Worm (Caenorhabditis elegans) whole organism, L2 larva: ENCODE data around the gene nhr-242.

ENCODE experiments used
- ZK546.5 ChIP-seq: sonication (generic microtip); optimal IDR thresholded peaks from 2 replicates; lab custom pipeline; 2017; ENCODE audit warnings: missing biosample characterization, missing genetic modification characterization
- crh-2 ChIP-seq: sonication (generic microtip); optimal IDR thresholded peaks from 2 replicates; lab custom pipeline; 2017; ENCODE audit warnings: missing biosample characterization, missing genetic modification characterization
- lin-13 ChIP-seq: fragments of 150-350 bp; optimal IDR thresholded peaks from 2 replicates; lab custom pipeline; 2014; ENCODE audit warnings: missing biosample characterization, missing genetic modification reagents, missing genetic modification characterization
- lin-39 ChIP-seq: fragments of 150-350 bp; optimal IDR thresholded peaks from 2 replicates; lab custom pipeline; 2014; ENCODE audit warnings: missing biosample characterization, missing genetic modification reagents, missing genetic modification characterization
- mdl-1 ChIP-seq, 2 experiments: fragments of 150-350 bp in 1 of 2; sonication (generic microtip) in 1 of 2; optimal IDR thresholded peaks; 2 replicates each; lab custom pipeline; 2017; ENCODE audit warnings: missing biosample characterization in 2 of 2, missing genetic modification characterization in 2 of 2
- nhr-129 ChIP-seq: fragments of 150-350 bp; optimal IDR thresholded peaks from 2 replicates; lab custom pipeline; 2014; ENCODE audit warnings: missing biosample characterization, missing genetic modification characterization
- nhr-21 ChIP-seq: fragments of 150-350 bp; optimal IDR thresholded peaks from 2 replicates; lab custom pipeline; 2014; ENCODE audit warnings: missing biosample characterization, missing genetic modification characterization
- nhr-237 ChIP-seq: fragments of 150-350 bp; optimal IDR thresholded peaks from 2 replicates; lab custom pipeline; 2014; ENCODE audit warnings: missing biosample characterization, missing genetic modification characterization
- nhr-25 ChIP-seq: fragments of 150-350 bp; sonication (generic microtip); optimal IDR thresholded peaks from 3 replicates; lab custom pipeline; 2014; ENCODE audit warnings: missing biosample characterization, missing genetic modification characterization
- snpc-4 ChIP-seq: fragments of 150-350 bp; optimal IDR thresholded peaks from 2 replicates; lab custom pipeline; 2014; ENCODE audit warnings: missing biosample characterization, missing genetic modification characterization
- unc-39 ChIP-seq: fragments of 150-350 bp; optimal IDR thresholded peaks from 2 replicates; lab custom pipeline; 2014; ENCODE audit warnings: missing biosample characterization, missing genetic modification characterization
- ztf-1 ChIP-seq: fragments of 200-800 bp; sonication (Bioruptor generic); conservative IDR thresholded peaks from 2 replicates; pipeline ENCODE4 v1.3.6; 2022; ENCODE audit warnings: missing genetic modification characterization, missing compliant biosample characterization

DNA sequence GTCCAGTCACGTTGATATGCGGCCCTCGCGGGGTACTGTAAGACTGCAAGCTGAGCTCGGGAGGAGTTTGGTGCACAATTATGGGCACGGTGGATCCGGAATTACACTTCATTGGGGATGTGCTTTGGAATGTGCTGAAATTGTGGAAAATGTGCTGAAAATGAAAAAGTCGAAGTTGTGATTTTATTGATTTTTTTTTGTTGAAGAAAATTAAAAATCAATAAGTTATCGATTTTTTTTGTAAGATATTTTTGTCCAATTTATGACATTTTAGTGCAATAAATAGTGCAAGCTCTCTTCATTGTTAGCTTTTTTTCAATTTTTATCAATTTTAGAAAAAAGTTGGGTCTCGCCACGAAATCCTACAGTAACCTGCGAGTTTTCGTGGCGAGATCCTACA, 35.5 kb upstream of the nhr-242 start:
- no peak for TF ChIP-seq nhr-129 (tag; lab: Kevin White, UChicago)
- TF ChIP-seq snpc-4, result no peak
- TF ChIP-seq lin-39 (tag; lab: Kevin White, UChicago), result no peak
- no peak for TF ChIP-seq nhr-25 (tag; lab: Kevin White, UChicago)
- TF ChIP-seq ztf-1 (GFP tag; lab: Robert Waterston, UW), result no peak
- TF ChIP-seq unc-39 (tag; lab: Kevin White, UChicago), result no peak
- TF ChIP-seq lin-13 (GFP tag; lab: Kevin White, UChicago), result no peak
- no peak for TF ChIP-seq nhr-237 (tag; lab: Kevin White, UChicago)
- TF ChIP-seq ZK546.5 (tag; lab: Kevin White, UChicago), result no peak
- TF ChIP-seq mdl-1 (tag; optimal IDR thresholded peaks at IDR 0.05; lab: Kevin White, UChicago), result no peak
- no peak for TF ChIP-seq crh-2 (tag; lab: Kevin White, UChicago)
- no peak for TF ChIP-seq nhr-21 (tag; lab: Kevin White, UChicago)
